Fruit fly (Drosophila melanogaster): ENCODE measurements around the gene Rheb.

Gene Rheb

DNA sequence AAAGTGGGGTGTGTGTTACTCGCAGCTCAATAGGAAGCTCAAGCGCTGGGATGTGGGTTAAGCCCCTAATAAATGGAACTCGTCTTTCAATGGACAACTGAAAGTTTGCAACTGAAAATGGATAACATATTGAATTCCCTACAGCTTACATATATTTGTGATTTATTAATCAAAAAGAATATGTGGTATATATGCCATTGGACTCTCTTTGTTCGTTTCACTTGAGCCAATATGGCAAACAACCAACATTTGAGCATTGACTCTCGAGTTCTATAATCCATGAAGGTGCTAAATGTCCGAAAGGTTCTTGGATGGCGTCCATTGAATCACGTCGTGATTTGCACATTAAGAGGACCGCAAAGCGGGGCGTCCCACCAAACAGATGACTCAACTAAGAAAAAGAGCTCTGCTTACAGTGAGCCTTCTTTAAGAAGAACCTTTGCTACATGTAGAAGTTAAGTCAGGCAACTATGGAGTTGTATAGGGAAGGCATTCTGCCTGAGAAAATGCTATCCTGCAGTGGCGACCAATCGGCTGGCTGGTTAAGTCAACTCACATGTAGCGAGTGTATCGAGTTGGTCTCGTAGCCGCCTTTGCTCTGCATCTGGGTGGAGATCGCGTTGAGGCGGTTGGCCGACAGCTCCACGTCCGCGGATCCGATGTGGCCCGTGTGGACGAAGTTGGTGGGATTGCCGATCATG is 49.4 kb downstream of the Rheb start (continued):
- no peak for TF ChIP-seq unc-4 (GFP tag; IDR thresholded peaks at IDR 0.05; ENCODE audit: partially characterized antibody)
- TF ChIP-seq amos (GFP tag; IDR thresholded peaks at IDR 0.05; ENCODE audit: partially characterized antibody) = no peak
- TF ChIP-seq fru (optimal IDR thresholded peaks at IDR 0.05) = no peak
- TF ChIP-seq Hr78 (GFP tag; optimal IDR thresholded peaks at IDR 0.05) = no peak
- TF ChIP-seq zf30C (GFP tag; optimal IDR thresholded peaks at IDR 0.05) = no peak
- TF ChIP-seq so (GFP tag; IDR thresholded peaks at IDR 0.05) = no peak
- TF ChIP-seq CG1024 (GFP tag; IDR thresholded peaks at IDR 0.05) = no peak
- no peak for TF ChIP-seq CG11723 (GFP tag; optimal IDR thresholded peaks at IDR 0.05)
- 0 out of 3 replicates have a peak, but pooled peaks have one; percentile 30 for TF ChIP-seq row (GFP tag; IDR thresholded peaks at IDR 0.05)
- TF ChIP-seq ara (GFP tag; IDR thresholded peaks at IDR 0.05) = 0 out of 2 replicates have a peak, but pooled peaks have one; percentile 34
- no peak for TF ChIP-seq run (tag; optimal IDR thresholded peaks at IDR 0.05)
- TF ChIP-seq scrt (GFP tag; optimal IDR thresholded peaks at IDR 0.05) = no peak
- peak; percentile 50 for TF ChIP-seq Ets65A (GFP tag)
- no peak for TF ChIP-seq CG6654 (GFP tag; optimal IDR thresholded peaks at IDR 0.05)
- no peak for TF ChIP-seq lbe (GFP tag; optimal IDR thresholded peaks at IDR 0.05)
- TF ChIP-seq dpn (GFP tag; optimal IDR thresholded peaks at IDR 0.05) = no peak
- TF ChIP-seq Myb (GFP tag; optimal IDR thresholded peaks at IDR 0.05) = no peak
- TF ChIP-seq Doc3 (GFP tag; IDR thresholded peaks at IDR 0.05; ENCODE audit: partially characterized antibody) = no peak
- TF ChIP-seq bowl (GFP tag; IDR thresholded peaks at IDR 0.05) = no peak
- TF ChIP-seq CG9437 (GFP tag; optimal IDR thresholded peaks at IDR 0.05) = no peak
- TF ChIP-seq nerfin-1 (tag; optimal IDR thresholded peaks at IDR 0.05) = no peak
- no peak for TF ChIP-seq Dll (GFP tag; IDR thresholded peaks at IDR 0.05; ENCODE audit: partially characterized antibody)
- TF ChIP-seq Elba2 (GFP tag; optimal IDR thresholded peaks at IDR 0.05) = no peak
- TF ChIP-seq D19A (tag; optimal IDR thresholded peaks at IDR 0.05) = no peak
- peak; percentile 47 for TF ChIP-seq grau (tag; optimal IDR thresholded peaks at IDR 0.05)
- TF ChIP-seq Sin3A (optimal IDR thresholded peaks at IDR 0.05) = no peak
- no peak for TF ChIP-seq dan (GFP tag; IDR thresholded peaks at IDR 0.05)
- TF ChIP-seq sisA (GFP tag; IDR thresholded peaks at IDR 0.05) = no peak
- TF ChIP-seq gem (tag; optimal IDR thresholded peaks at IDR 0.05) = no peak
- no peak for TF ChIP-seq sim (GFP tag; IDR thresholded peaks at IDR 0.05)
- TF ChIP-seq CG12942 (GFP tag; optimal IDR thresholded peaks at IDR 0.05) = no peak
- no peak for TF ChIP-seq CG18011 (GFP tag; optimal IDR thresholded peaks at IDR 0.05)
